Fruit fly (Drosophila melanogaster) whole organism, embryonic: ENCODE measurements around the gene CatB.

ENCODE experiments used
- B-H1 ChIP-seq: fragments of 200-800 bp; sonication (Bioruptor generic); IDR thresholded peaks from 3 replicates; pipeline ENCODE4 v1.3.6; 2022; ENCODE audit warnings: missing biosample characterization, missing genetic modification characterization
- B-H2 ChIP-seq: fragments of 200-800 bp; sonication (Bioruptor generic); optimal IDR thresholded peaks from 2 replicates; lab custom pipeline; 2018; ENCODE audit warnings: missing biosample characterization, mild to moderate bottlenecking, missing genetic modification characterization
- Blimp-1 ChIP-seq: fragments of 200-800 bp; sonication (Bioruptor generic); optimal IDR thresholded peaks from 3 replicates; lab custom pipeline; 2018; ENCODE audit warnings: missing biosample characterization, missing genetic modification characterization, mild to moderate bottlenecking, moderate library complexity, missing genetic modification reagents
- CG10543 ChIP-seq: fragments of 200-800 bp; sonication (Bioruptor generic); optimal IDR thresholded peaks from 3 replicates; lab custom pipeline; 2017; ENCODE audit warnings: missing biosample characterization, mild to moderate bottlenecking, missing genetic modification characterization, moderate library complexity
- CG30403 ChIP-seq: fragments of 200-800 bp; sonication (Bioruptor generic); optimal IDR thresholded peaks from 3 replicates; lab custom pipeline; 2016; ENCODE audit warnings: missing biosample characterization, missing genetic modification characterization
- CG4360 ChIP-seq: fragments of 200-800 bp; sonication (Bioruptor generic); IDR thresholded peaks from 2 replicates; pipeline ENCODE4 v1.3.6; 2022; ENCODE audit warnings: missing biosample characterization, missing genetic modification characterization
- CG8281 ChIP-seq: fragments of 200-800 bp; sonication (Bioruptor generic); optimal IDR thresholded peaks from 2 replicates; lab custom pipeline; 2018; ENCODE audit warnings: missing biosample characterization, mild to moderate bottlenecking, missing genetic modification characterization, moderate library complexity
- Doc3 ChIP-seq: fragments of 200-800 bp; sonication (Bioruptor generic); IDR thresholded peaks from 3 replicates; pipeline ENCODE4 v1.3.6; 2022; ENCODE audit warnings: missing biosample characterization, missing genetic modification characterization; ENCODE audit not compliant: partially characterized antibody
- Hmx ChIP-seq: fragments of 200-800 bp; sonication (Bioruptor generic); optimal IDR thresholded peaks from 2 replicates; lab custom pipeline; 2016; ENCODE audit warnings: missing biosample characterization, missing genetic modification characterization
- Jarid2 ChIP-seq: fragments of 200-800 bp; sonication (Bioruptor generic); optimal IDR thresholded peaks from 3 replicates; lab custom pipeline; 2017; ENCODE audit warnings: mild to moderate bottlenecking, missing biosample characterization, missing genetic modification reagents, missing genetic modification characterization
- Med ChIP-seq: fragments of 200-800 bp; sonication (Bioruptor generic); peaks from one replicate; lab custom pipeline; 2016; ENCODE audit warnings: missing biosample characterization, missing genetic modification characterization, mild to moderate bottlenecking, inconsistent platforms, moderate library complexity
- NC2α ChIP-seq: fragments of 200-800 bp; sonication (Bioruptor generic); optimal IDR thresholded peaks from 2 replicates; lab custom pipeline; 2016; ENCODE audit warnings: missing biosample characterization, missing genetic modification characterization
- Pdp1 ChIP-seq, 2 experiments: fragments of 200-800 bp; sonication (Bioruptor generic); optimal IDR thresholded peaks; 3 replicates each; lab custom pipeline; 2016; ENCODE audit warnings: missing biosample characterization in 2 of 2, missing genetic modification characterization in 2 of 2, mild to moderate bottlenecking in 1 of 2, moderate library complexity in 1 of 2
- Taf1 ChIP-seq: fragments of 200-800 bp; sonication (Bioruptor generic); IDR thresholded peaks from 2 replicates; pipeline ENCODE4 v1.3.6; 2022; ENCODE audit warnings: missing biosample characterization, missing genetic modification characterization
- Trl ChIP-seq, 3 experiments: fragments of >200 bp in 2 of 3; fragments of 200-800 bp in 1 of 3; sonication (Bioruptor generic) in 1 of 3; optimal IDR thresholded peaks; 2 replicates in 1 of 3; 3 replicates in 2 of 3; lab custom pipeline; 2016 to 2017; ENCODE audit warnings: missing biosample characterization in 1 of 3, missing genetic modification characterization in 1 of 3
- ash1 ChIP-seq: fragments of 200-800 bp; sonication (Bioruptor generic); optimal IDR thresholded peaks from 2 replicates; lab custom pipeline; 2018; ENCODE audit warnings: missing biosample characterization, mild to moderate bottlenecking, missing genetic modification characterization
- chinmo ChIP-seq: fragments of 200-800 bp; sonication (Bioruptor generic); IDR thresholded peaks from 4 replicates; pipeline ENCODE4 v1.3.6; 2022; ENCODE audit warnings: missing biosample characterization, missing genetic modification characterization; ENCODE audit not compliant: partially characterized antibody
- chn ChIP-seq: fragments of 200-800 bp; sonication (Bioruptor generic); optimal IDR thresholded peaks from 2 replicates; lab custom pipeline; 2016; ENCODE audit warnings: missing biosample characterization, missing genetic modification characterization
- dysf ChIP-seq: fragments of 200-800 bp; sonication (Bioruptor generic); IDR thresholded peaks from 3 replicates; pipeline ENCODE4 v1.3.6; 2022; ENCODE audit warnings: missing biosample characterization, missing genetic modification characterization
- eve ChIP-seq, 2 experiments: fragments of >200 bp; optimal IDR thresholded peaks; 2 replicates each; lab custom pipeline; 2017; ENCODE audit warnings: missing biosample characterization in 2 of 2, missing genetic modification characterization in 2 of 2
- exex ChIP-seq: fragments of 200-800 bp; sonication (Bioruptor generic); optimal IDR thresholded peaks from 4 replicates; lab custom pipeline; 2018; ENCODE audit warnings: missing biosample characterization, mild to moderate bottlenecking, missing genetic modification characterization, moderate library complexity
- ftz-f1 ChIP-seq: fragments of 200-800 bp; sonication (Bioruptor generic); optimal IDR thresholded peaks from 2 replicates; lab custom pipeline; 2016; ENCODE audit warnings: missing biosample characterization, missing genetic modification characterization
- hkb ChIP-seq, 2 experiments: fragments of 200-800 bp in 1 of 2; fragments of >200 bp in 1 of 2; sonication (Bioruptor generic) in 1 of 2; IDR thresholded peaks in 1 of 2; optimal IDR thresholded peaks in 1 of 2; 2 replicates each; pipeline versions ENCODE4 v1.3.6 to Lab custom; 2017 to 2022; ENCODE audit warnings: missing biosample characterization in 1 of 2, missing genetic modification characterization in 1 of 2
- kah ChIP-seq: fragments of 200-800 bp; sonication (Bioruptor generic); optimal IDR thresholded peaks from 2 replicates; lab custom pipeline; 2018; ENCODE audit warnings: missing biosample characterization, mild to moderate bottlenecking, missing genetic modification characterization
- lbe ChIP-seq: fragments of 200-800 bp; sonication (Bioruptor generic); optimal IDR thresholded peaks from 2 replicates; lab custom pipeline; 2016; ENCODE audit warnings: missing biosample characterization, mild to moderate bottlenecking, missing genetic modification characterization
- lov ChIP-seq, 2 experiments: fragments of 200-800 bp in 1 of 2; fragments of >200 bp in 1 of 2; sonication (Bioruptor generic) in 1 of 2; IDR thresholded peaks in 1 of 2; optimal IDR thresholded peaks in 1 of 2; 2 replicates in 1 of 2; 3 replicates in 1 of 2; pipeline versions ENCODE4 v1.3.6 to Lab custom; 2017 to 2022; ENCODE audit warnings: missing biosample characterization in 1 of 2, missing genetic modification characterization in 1 of 2
- mam ChIP-seq: fragments of 200-800 bp; sonication (Bioruptor generic); optimal IDR thresholded peaks from 3 replicates; lab custom pipeline; 2016; ENCODE audit warnings: missing biosample characterization, missing genetic modification characterization
- nom ChIP-seq: fragments of 200-800 bp; sonication (Bioruptor generic); optimal IDR thresholded peaks from 2 replicates; lab custom pipeline; 2017; ENCODE audit warnings: missing biosample characterization, missing genetic modification characterization, mild to moderate bottlenecking, moderate library complexity, missing genetic modification reagents
- row ChIP-seq: fragments of 200-800 bp; sonication (Bioruptor generic); IDR thresholded peaks from 3 replicates; pipeline ENCODE4 v1.3.6; 2022; ENCODE audit warnings: missing biosample characterization, missing genetic modification characterization
- sd ChIP-seq: fragments of 200-800 bp; sonication (Bioruptor generic); optimal IDR thresholded peaks from 3 replicates; lab custom pipeline; 2018; ENCODE audit warnings: missing biosample characterization, mild to moderate bottlenecking, missing genetic modification characterization, moderate library complexity
- sens ChIP-seq: fragments of 200-800 bp; sonication (Bioruptor generic); peaks from one replicate; lab custom pipeline; 2016; ENCODE audit warnings: missing biosample characterization, missing genetic modification characterization
- slbo ChIP-seq: fragments of 200-800 bp; sonication (Bioruptor generic); IDR thresholded peaks from 2 replicates; pipeline ENCODE4 v1.3.6; 2022; ENCODE audit warnings: missing biosample characterization, missing genetic modification characterization
- tgo ChIP-seq: fragments of 200-800 bp; sonication (Bioruptor generic); IDR thresholded peaks from 3 replicates; pipeline ENCODE4 v1.3.6; 2022; ENCODE audit warnings: missing biosample characterization, missing genetic modification characterization
- tna ChIP-seq: fragments of 200-800 bp; sonication (Bioruptor generic); IDR thresholded peaks from 2 replicates; pipeline ENCODE4 v1.3.6; 2022; ENCODE audit warnings: missing biosample characterization, missing genetic modification characterization; ENCODE audit not compliant: partially characterized antibody
- z ChIP-seq: fragments of 200-800 bp; sonication (Bioruptor generic); IDR thresholded peaks from 3 replicates; pipeline ENCODE4 v1.3.6; 2022; ENCODE audit warnings: missing biosample characterization, missing genetic modification characterization

Gene CatB

DNA sequence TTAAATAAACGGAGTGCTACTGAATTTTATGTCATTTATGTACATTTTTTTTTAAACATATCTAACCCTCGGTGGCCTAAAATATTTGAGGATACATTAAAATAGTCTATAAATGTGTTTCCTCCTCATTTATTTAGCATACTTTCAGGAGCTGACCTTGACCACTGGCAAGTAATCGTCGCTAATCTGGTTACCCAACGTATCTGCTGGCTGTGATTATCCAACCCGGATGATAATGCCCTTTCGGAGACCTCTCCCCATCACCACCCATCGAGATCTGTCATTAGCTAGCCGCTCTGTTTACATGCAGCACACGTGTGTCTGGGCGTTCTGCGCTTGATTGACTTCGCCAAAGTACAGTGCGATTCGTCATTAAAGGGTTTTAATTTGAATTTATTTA is 2.1 kb downstream of the CatB start:
- TF ChIP-seq slbo (GFP tag; lab: Robert Waterston, UW) (0 out of 2 replicates have a peak, but pooled peaks have one; percentile 5), exex (no peak), Hmx (GFP tag; lab: Kevin White, UChicago) (no peak), B-H1 (GFP tag; lab: Robert Waterston, UW) (no peak), Med (GFP tag; lab: Kevin White, UChicago) (peak; percentile 49), Doc3 (GFP tag; lab: Robert Waterston, UW) (no peak), mam (GFP tag; lab: Kevin White, UChicago) (no peak), sens (peak; percentile 27), row (GFP tag; lab: Robert Waterston, UW) (no peak), ftz-f1 (peak; percentile 38), CG30403 (no peak), Pdp1 (GFP tag; optimal IDR thresholded peaks at IDR 0.05; lab: Kevin White, UChicago) (peak in 1 of 2 experiments; percentile 84)

DNA sequence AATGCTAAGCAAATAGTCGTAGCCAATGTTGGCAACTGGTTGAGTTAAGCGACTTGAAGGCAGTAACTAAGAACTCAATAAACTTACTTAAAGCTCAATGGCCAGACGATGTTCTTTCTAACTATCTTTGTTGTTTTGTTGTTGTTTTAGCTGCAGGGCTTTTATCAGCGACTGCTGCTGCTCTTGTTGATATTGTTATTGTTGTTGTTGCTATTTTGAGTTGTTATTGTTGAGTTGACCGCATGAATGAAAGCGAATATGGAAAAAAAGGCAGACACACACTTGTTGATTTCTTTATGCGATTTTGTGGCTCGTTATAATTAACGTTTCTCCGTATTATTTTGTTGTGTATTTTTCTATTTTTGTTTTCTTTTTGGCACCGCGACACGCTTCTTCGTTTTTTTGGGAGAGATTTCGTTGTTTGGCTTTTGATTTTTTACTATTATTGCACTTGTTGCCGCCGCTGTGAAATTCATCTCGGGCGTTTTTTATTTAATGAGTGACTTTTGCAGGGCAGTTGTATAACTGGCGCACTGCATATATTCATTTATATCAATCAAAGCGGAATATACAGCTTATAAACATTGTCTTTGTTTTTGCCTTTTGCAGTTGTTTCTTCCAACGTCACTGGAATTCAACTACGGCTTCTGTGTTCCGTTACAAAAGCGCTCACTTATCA is 3.2 kb downstream of the CatB start:
- TF ChIP-seq sens, result peak; percentile 64
- peak; percentile 60; the same call in 1 of the 4 replicates for TF ChIP-seq chinmo (GFP tag; lab: Robert Waterston, UW)
- TF ChIP-seq NC2α (GFP tag; lab: Kevin White, UChicago), result no peak
- no peak for TF ChIP-seq dysf (GFP tag; lab: Robert Waterston, UW)
- peak; percentile 84 for TF ChIP-seq CG8281 (tag; lab: Kevin White, UChicago)
- 0 out of 2 replicates have a peak, but pooled peaks have one; percentile 22 for TF ChIP-seq tna (GFP tag; lab: Robert Waterston, UW)
- TF ChIP-seq eve (GFP tag; optimal IDR thresholded peaks at IDR 0.05; lab: Kevin White, UChicago), result peak in 1 of 2 experiments; percentile 70
- TF ChIP-seq CG4360, result 0 out of 2 replicates have a peak, but pooled peaks have one; percentile 23
- TF ChIP-seq lbe (GFP tag; lab: Kevin White, UChicago), result peak; percentile 21
- peak; percentile 21 for TF ChIP-seq kah (GFP tag; lab: Kevin White, UChicago)
- no peak for TF ChIP-seq hkb (optimal IDR thresholded peaks at IDR 0.05; lab: Kevin White, UChicago)
- TF ChIP-seq hkb (GFP tag; IDR thresholded peaks at IDR 0.05; lab: Robert Waterston, UW), result 0 out of 2 replicates have a peak, but pooled peaks have one; percentile 21
- TF ChIP-seq Jarid2 (GFP tag; lab: Kevin White, UChicago), result peak; percentile 9
- peak; percentile 9 for TF ChIP-seq Blimp-1
- TF ChIP-seq Taf1 (GFP tag; lab: Robert Waterston, UW), result no peak
- peak; percentile 54; the same call in 2 of the 3 replicates for TF ChIP-seq z (GFP tag; lab: Robert Waterston, UW)
- peak; percentile 21 for TF ChIP-seq B-H2 (GFP tag; lab: Kevin White, UChicago)
- TF ChIP-seq, all 482 proteins: peak for 13

DNA sequence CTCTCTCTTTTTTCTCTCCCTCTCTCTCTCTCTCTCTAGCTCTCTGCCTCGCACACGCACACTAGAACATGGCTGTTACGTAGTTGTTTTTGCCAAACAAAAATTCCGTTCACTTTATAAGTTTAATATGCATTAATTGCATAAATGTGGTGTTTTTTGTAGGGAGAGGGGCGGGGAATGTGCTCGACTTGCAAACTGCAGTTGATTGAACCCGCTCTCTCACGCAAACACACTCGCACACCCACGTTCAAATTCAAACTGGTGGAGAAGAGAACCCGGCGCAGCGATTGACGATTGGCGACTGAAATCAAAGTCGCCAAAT is 3.7 kb downstream of the CatB start:
- TF ChIP-seq ash1, result no peak
- peak; percentile 38 for TF ChIP-seq nom
- peak; percentile 77 to 94 for TF ChIP-seq Trl (optimal IDR thresholded peaks at IDR 0.05; lab: Kevin White, UChicago)
- TF ChIP-seq Trl (GFP tag; optimal IDR thresholded peaks at IDR 0.05; lab: Kevin White, UChicago), result no peak
- TF ChIP-seq lov (optimal IDR thresholded peaks at IDR 0.05; lab: Kevin White, UChicago), result no peak
- TF ChIP-seq lov (GFP tag; IDR thresholded peaks at IDR 0.05; lab: Robert Waterston, UW), result no peak
- TF ChIP-seq z (GFP tag; lab: Robert Waterston, UW), result peak; percentile 57; the same call in 1 of the 3 replicates
- TF ChIP-seq sd (tag; lab: Kevin White, UChicago), result peak; percentile 32
- peak; percentile 38 for TF ChIP-seq CG10543 (GFP tag; lab: Kevin White, UChicago)
- TF ChIP-seq Pdp1 (GFP tag; optimal IDR thresholded peaks at IDR 0.05; lab: Kevin White, UChicago), result peak in 1 of 2 experiments; percentile 87
- no peak for TF ChIP-seq tgo
- TF ChIP-seq chn (GFP tag; lab: Kevin White, UChicago), result no peak
